Worm (Caenorhabditis elegans) whole organism, L1 larva: ENCODE data around the gene tbg-1.

Experiments used
- nhr-11 ChIP-seq: fragments of 150-350 bp; optimal IDR thresholded peaks from 2 replicates; lab custom pipeline; 2014; ENCODE audit warnings: missing biosample characterization, missing genetic modification characterization
- rnt-1 ChIP-seq: sonication (generic microtip); optimal IDR thresholded peaks from 2 replicates; lab custom pipeline; 2016; ENCODE audit warnings: mild to moderate bottlenecking, missing genetic modification characterization, moderate library complexity, missing compliant biosample characterization

ce11 chrIII:9608650-9609049, 20.3 kb downstream of the tbg-1 start, which contains the start of gene clec-161:
- TF ChIP-seq nhr-11 (tag; lab: Kevin White, UChicago) (no peak), rnt-1 (no peak)
